Fruit fly (Drosophila melanogaster) whole organism, embryonic: ENCODE results near the gene Moe.

Source experiments
- B-H1 ChIP-seq: fragments of 200-800 bp; sonication (Bioruptor generic); IDR thresholded peaks from 3 replicates; pipeline ENCODE4 v1.3.6; 2022; ENCODE audit warnings: missing biosample characterization, missing genetic modification characterization
- CG11093 ChIP-seq: fragments of 200-800 bp; sonication (Bioruptor generic); IDR thresholded peaks from 3 replicates; pipeline ENCODE4 v1.3.6; 2022; ENCODE audit warnings: missing biosample characterization, missing genetic modification characterization
- CG12391 ChIP-seq: fragments of 200-800 bp; sonication (Bioruptor generic); optimal IDR thresholded peaks from 3 replicates; lab custom pipeline; 2018; ENCODE audit warnings: missing biosample characterization, mild to moderate bottlenecking, missing genetic modification characterization, moderate library complexity
- CG12744 ChIP-seq: fragments of 200-800 bp; sonication (Bioruptor generic); optimal IDR thresholded peaks from 2 replicates; lab custom pipeline; 2016; ENCODE audit warnings: missing biosample characterization, missing genetic modification characterization
- CG14860 ChIP-seq: fragments of 200-800 bp; sonication (Bioruptor generic); IDR thresholded peaks from 3 replicates; pipeline ENCODE4 v1.3.6; 2022; ENCODE audit warnings: missing biosample characterization, missing genetic modification characterization; ENCODE audit not compliant: partially characterized antibody
- CG14965 ChIP-seq: fragments of 200-800 bp; sonication (Bioruptor generic); optimal IDR thresholded peaks from 2 replicates; lab custom pipeline; 2016; ENCODE audit warnings: missing biosample characterization, missing genetic modification characterization, borderline replicate concordance
- CG15011 ChIP-seq: fragments of 200-800 bp; sonication (Bioruptor generic); optimal IDR thresholded peaks from 3 replicates; lab custom pipeline; 2018; ENCODE audit warnings: missing biosample characterization, mild to moderate bottlenecking, missing genetic modification characterization
- CG15514 ChIP-seq: fragments of 200-800 bp; sonication (Bioruptor generic); optimal IDR thresholded peaks from 3 replicates; lab custom pipeline; 2017; ENCODE audit warnings: missing biosample characterization, missing genetic modification characterization, mild to moderate bottlenecking, moderate library complexity, missing genetic modification reagents
- CG1603 ChIP-seq: fragments of 200-800 bp; sonication (Bioruptor generic); optimal IDR thresholded peaks from 2 replicates; lab custom pipeline; 2019; ENCODE audit warnings: missing biosample characterization, mild to moderate bottlenecking, missing genetic modification characterization, moderate library complexity
- CG16813 ChIP-seq: fragments of 200-800 bp; sonication (Bioruptor generic); IDR thresholded peaks from 3 replicates; pipeline ENCODE4 v1.3.6; 2022; ENCODE audit warnings: missing biosample characterization, missing genetic modification characterization; ENCODE audit not compliant: partially characterized antibody
- CG17385 ChIP-seq: fragments of 200-800 bp; sonication (Bioruptor generic); optimal IDR thresholded peaks from 3 replicates; lab custom pipeline; 2018; ENCODE audit warnings: missing biosample characterization, mild to moderate bottlenecking, missing genetic modification characterization
- CG2129 ChIP-seq: fragments of 200-800 bp; sonication (Bioruptor generic); IDR thresholded peaks from 2 replicates; pipeline ENCODE4 v1.3.6; 2022; ENCODE audit warnings: missing biosample characterization, missing genetic modification characterization; ENCODE audit not compliant: partially characterized antibody
- CG32767 ChIP-seq: fragments of 200-800 bp; sonication (Bioruptor generic); IDR thresholded peaks from 2 replicates; pipeline ENCODE4 v1.3.6; 2022; ENCODE audit warnings: missing biosample characterization, missing genetic modification characterization
- CG3281 ChIP-seq: fragments of 200-800 bp; sonication (Bioruptor generic); optimal IDR thresholded peaks from 3 replicates; lab custom pipeline; 2017; ENCODE audit warnings: missing biosample characterization, mild to moderate bottlenecking, missing genetic modification characterization
- CG9817 ChIP-seq: fragments of 200-800 bp; sonication (Bioruptor generic); optimal IDR thresholded peaks from 2 replicates; lab custom pipeline; 2018; ENCODE audit warnings: missing biosample characterization, mild to moderate bottlenecking, missing genetic modification characterization, moderate library complexity
- D ChIP-seq, 2 experiments: fragments of 200-800 bp in 1 of 2; fragments of >200 bp in 1 of 2; sonication (Bioruptor generic) in 1 of 2; optimal IDR thresholded peaks; 2 replicates in 1 of 2; 3 replicates in 1 of 2; lab custom pipeline; 2017; ENCODE audit warnings: mild to moderate bottlenecking in 1 of 2, missing biosample characterization in 1 of 2, missing genetic modification characterization in 1 of 2, missing genetic modification reagents in 1 of 2
- E2f1 ChIP-seq: fragments of 200-800 bp; sonication (Bioruptor generic); IDR thresholded peaks from 2 replicates; pipeline ENCODE4 v1.3.6; 2022; ENCODE audit warnings: missing biosample characterization, missing genetic modification characterization
- Ets97D ChIP-seq: fragments of 200-800 bp; sonication (Bioruptor generic); optimal IDR thresholded peaks from 3 replicates; lab custom pipeline; 2016; ENCODE audit warnings: missing biosample characterization, missing genetic modification characterization
- Fer1 ChIP-seq: fragments of 200-800 bp; sonication (Bioruptor generic); optimal IDR thresholded peaks from 2 replicates; lab custom pipeline; 2017; ENCODE audit warnings: missing biosample characterization, mild to moderate bottlenecking, missing genetic modification characterization
- Hr39 ChIP-seq: fragments of >200 bp; optimal IDR thresholded peaks from 2 replicates; lab custom pipeline; 2017
- NK7.1 ChIP-seq: fragments of 200-800 bp; sonication (Bioruptor generic); optimal IDR thresholded peaks from 3 replicates; lab custom pipeline; 2016; ENCODE audit warnings: missing biosample characterization, missing genetic modification characterization
- Optix ChIP-seq: fragments of 200-800 bp; sonication (Bioruptor generic); IDR thresholded peaks from 3 replicates; pipeline ENCODE4 v1.3.6; 2022; ENCODE audit warnings: missing biosample characterization, missing genetic modification characterization
- Pdp1 ChIP-seq, 2 experiments: fragments of 200-800 bp; sonication (Bioruptor generic); optimal IDR thresholded peaks; 3 replicates each; lab custom pipeline; 2016; ENCODE audit warnings: missing biosample characterization in 2 of 2, missing genetic modification characterization in 2 of 2, mild to moderate bottlenecking in 1 of 2, moderate library complexity in 1 of 2
- Sin3A ChIP-seq: fragments of >200 bp; optimal IDR thresholded peaks from 2 replicates; lab custom pipeline; 2018
- Trl ChIP-seq, 3 experiments: fragments of >200 bp in 2 of 3; fragments of 200-800 bp in 1 of 3; sonication (Bioruptor generic) in 1 of 3; optimal IDR thresholded peaks; 2 replicates in 1 of 3; 3 replicates in 2 of 3; lab custom pipeline; 2016 to 2017; ENCODE audit warnings: missing biosample characterization in 1 of 3, missing genetic modification characterization in 1 of 3
- Usf ChIP-seq: fragments of 200-800 bp; sonication (Bioruptor generic); optimal IDR thresholded peaks from 2 replicates; lab custom pipeline; 2017; ENCODE audit warnings: missing genotype, missing biosample characterization, missing genetic modification characterization
- ac ChIP-seq: fragments of 200-800 bp; sonication (Bioruptor generic); optimal IDR thresholded peaks from 3 replicates; lab custom pipeline; 2017; ENCODE audit warnings: missing biosample characterization, mild to moderate bottlenecking, missing genetic modification characterization
- caup ChIP-seq: fragments of 200-800 bp; sonication (Bioruptor generic); optimal IDR thresholded peaks from 3 replicates; lab custom pipeline; 2017; ENCODE audit warnings: missing biosample characterization, mild to moderate bottlenecking, missing genetic modification characterization, moderate library complexity; ENCODE audit not compliant: severe bottlenecking
- crp ChIP-seq, 2 experiments: fragments of 200-800 bp; sonication (Bioruptor generic); optimal IDR thresholded peaks; 2 replicates in 1 of 2; 3 replicates in 1 of 2; lab custom pipeline; 2017; ENCODE audit warnings: missing biosample characterization in 2 of 2, missing genetic modification characterization in 2 of 2, mild to moderate bottlenecking in 1 of 2, moderate library complexity in 1 of 2
- dimm ChIP-seq: fragments of 200-800 bp; sonication (Bioruptor generic); IDR thresholded peaks from 2 replicates; pipeline ENCODE4 v1.3.6; 2022; ENCODE audit warnings: missing biosample characterization, missing genetic modification characterization
- dysf ChIP-seq: fragments of 200-800 bp; sonication (Bioruptor generic); IDR thresholded peaks from 3 replicates; pipeline ENCODE4 v1.3.6; 2022; ENCODE audit warnings: missing biosample characterization, missing genetic modification characterization
- eve ChIP-seq, 2 experiments: fragments of >200 bp; optimal IDR thresholded peaks; 2 replicates each; lab custom pipeline; 2017; ENCODE audit warnings: missing biosample characterization in 2 of 2, missing genetic modification characterization in 2 of 2
- fd102C ChIP-seq: fragments of 200-800 bp; sonication (Bioruptor generic); optimal IDR thresholded peaks from 2 replicates; lab custom pipeline; 2018; ENCODE audit warnings: missing biosample characterization, mild to moderate bottlenecking, missing genetic modification characterization, moderate library complexity
- fd64A ChIP-seq: fragments of 200-800 bp; sonication (Bioruptor generic); optimal IDR thresholded peaks from 3 replicates; lab custom pipeline; 2018; ENCODE audit warnings: missing biosample characterization, mild to moderate bottlenecking, missing genetic modification characterization
- fd96Cb ChIP-seq: fragments of 200-800 bp; sonication (Bioruptor generic); optimal IDR thresholded peaks from 2 replicates; lab custom pipeline; 2018; ENCODE audit warnings: missing biosample characterization, mild to moderate bottlenecking, missing genetic modification characterization, moderate library complexity
- grau ChIP-seq: fragments of 200-800 bp; optimal IDR thresholded peaks from 3 replicates; lab custom pipeline; 2019; ENCODE audit warnings: missing biosample characterization, mild to moderate bottlenecking, missing genetic modification characterization, moderate library complexity
- ken ChIP-seq: fragments of 200-800 bp; sonication (Bioruptor generic); IDR thresholded peaks from 3 replicates; pipeline ENCODE4 v1.3.6; 2022; ENCODE audit warnings: missing biosample characterization, missing genetic modification characterization
- klu ChIP-seq: fragments of 200-800 bp; sonication (Bioruptor generic); IDR thresholded peaks from 2 replicates; pipeline ENCODE4 v1.3.6; 2022; ENCODE audit warnings: missing biosample characterization, missing genetic modification characterization
- lilli ChIP-seq: fragments of 200-800 bp; sonication (Bioruptor generic); optimal IDR thresholded peaks from 3 replicates; lab custom pipeline; 2016; ENCODE audit warnings: missing biosample characterization, missing genetic modification characterization
- mirr ChIP-seq: fragments of 200-800 bp; sonication (Bioruptor generic); optimal IDR thresholded peaks from 3 replicates; lab custom pipeline; 2018; ENCODE audit warnings: missing biosample characterization, mild to moderate bottlenecking, missing genetic modification characterization
- otp ChIP-seq: fragments of 200-800 bp; sonication (Bioruptor generic); IDR thresholded peaks from 3 replicates; pipeline ENCODE4, ENCODE4 v1.3.6; 2022; ENCODE audit warnings: missing biosample characterization, missing genetic modification characterization
- pho ChIP-seq: fragments of 200-800 bp; sonication (Bioruptor generic); optimal IDR thresholded peaks from 2 replicates; lab custom pipeline; 2016; ENCODE audit warnings: missing biosample characterization, missing genetic modification characterization
- pros ChIP-seq: fragments of 200-800 bp; sonication (Bioruptor generic); optimal IDR thresholded peaks from 3 replicates; lab custom pipeline; 2019; ENCODE audit warnings: missing biosample characterization, mild to moderate bottlenecking, missing genetic modification characterization, moderate library complexity
- pzg ChIP-seq: fragments of 200-800 bp; sonication (Bioruptor generic); optimal IDR thresholded peaks from 3 replicates; lab custom pipeline; 2018; ENCODE audit warnings: missing biosample characterization, mild to moderate bottlenecking, missing genetic modification characterization, moderate library complexity
- tll ChIP-seq, 2 experiments: fragments of 200-800 bp in 1 of 2; fragments of >200 bp in 1 of 2; sonication (Bioruptor generic) in 1 of 2; optimal IDR thresholded peaks; 2 replicates each; lab custom pipeline; 2017 to 2019; ENCODE audit warnings: missing biosample characterization in 2 of 2, missing genetic modification characterization in 2 of 2, mild to moderate bottlenecking in 1 of 2, moderate library complexity in 1 of 2
- vfl ChIP-seq: fragments of 200-800 bp; sonication (Bioruptor generic); optimal IDR thresholded peaks from 2 replicates; lab custom pipeline; 2016; ENCODE audit warnings: missing biosample characterization, missing genetic modification characterization

Gene Moe

dm6 chrX:8863554-8864498 is 34.3 kb downstream of the Moe start (continued):
- TF ChIP-seq CG11093 (GFP tag; lab: Robert Waterston, UW) (no peak; the same call in none of the 3 replicates), caup (GFP tag; lab: Kevin White, UChicago) (peak; percentile 80), CG15514 (GFP tag; lab: Kevin White, UChicago) (peak; percentile 71), Hr39 (no peak), otp (no peak; the same call in 1 of the 3 replicates), Optix (GFP tag; lab: Robert Waterston, UW) (peak; percentile 73; the same call in 2 of the 3 replicates), pho (GFP tag; lab: Kevin White, UChicago) (peak; percentile 36), Usf (GFP tag; lab: Kevin White, UChicago) (peak; percentile 50), tll (GFP tag; optimal IDR thresholded peaks at IDR 0.05; lab: Kevin White, UChicago) (no peak), CG9817 (tag; lab: Kevin White, UChicago) (peak; percentile 84), pros (peak; percentile 18), dimm (GFP tag; lab: Robert Waterston, UW) (peak; percentile 69), crp (GFP tag; optimal IDR thresholded peaks at IDR 0.05; lab: Kevin White, UChicago) (peak in 1 of 2 experiments; percentile 11), Ets97D (no peak), Fer1 (GFP tag; lab: Kevin White, UChicago) (peak; percentile 90), Sin3A (no peak), CG16813 (GFP tag; lab: Robert Waterston, UW) (no peak), B-H1 (GFP tag; lab: Robert Waterston, UW) (peak; percentile 65), lilli (GFP tag; lab: Kevin White, UChicago) (peak; percentile 40), CG15011 (GFP tag; lab: Kevin White, UChicago) (peak; percentile 29), NK7.1 (GFP tag; lab: Kevin White, UChicago) (no peak), CG12391 (tag; lab: Kevin White, UChicago) (peak; percentile 87), CG2129 (GFP tag; lab: Robert Waterston, UW) (no peak), pzg (GFP tag; lab: Kevin White, UChicago) (no peak), CG14860 (GFP tag; lab: Robert Waterston, UW) (peak; percentile 47; the same call in 1 of the 3 replicates), Trl (optimal IDR thresholded peaks at IDR 0.05; lab: Kevin White, UChicago) (peak; percentile 11 to 28), Trl (GFP tag; optimal IDR thresholded peaks at IDR 0.05; lab: Kevin White, UChicago) (no peak), fd64A (GFP tag; lab: Kevin White, UChicago) (peak; percentile 40), vfl (GFP tag; lab: Kevin White, UChicago) (no peak), fd96Cb (tag; lab: Kevin White, UChicago) (peak; percentile 77), ken (GFP tag; lab: Robert Waterston, UW) (peak; percentile 72), eve (GFP tag; optimal IDR thresholded peaks at IDR 0.05; lab: Kevin White, UChicago) (peak in 1 of 2 experiments; percentile 90), CG3281 (peak; percentile 86), CG14965 (no peak), D (optimal IDR thresholded peaks at IDR 0.05; lab: Kevin White, UChicago) (no peak), D (GFP tag; optimal IDR thresholded peaks at IDR 0.05; lab: Kevin White, UChicago) (peak; percentile 63), fd102C (no peak), CG32767 (GFP tag; lab: Robert Waterston, UW) (peak; percentile 74), CG1603 (peak; percentile 35), Pdp1 (GFP tag; optimal IDR thresholded peaks at IDR 0.05; lab: Kevin White, UChicago) (peak; percentile 33 to 56), mirr (GFP tag; lab: Kevin White, UChicago) (no peak), dysf (GFP tag; lab: Robert Waterston, UW) (peak; percentile 88), ac (GFP tag; lab: Kevin White, UChicago) (peak; percentile 35), CG17385 (GFP tag; lab: Kevin White, UChicago) (peak; percentile 81), CG12744 (GFP tag; lab: Kevin White, UChicago) (no peak), klu (peak; percentile 73; the same call in 1 of the 2 replicates), grau (peak; percentile 77), E2f1 (GFP tag; lab: Robert Waterston, UW) (peak; percentile 84)
